Worm (Caenorhabditis elegans): ENCODE results near the gene mab-23.

DNA sequence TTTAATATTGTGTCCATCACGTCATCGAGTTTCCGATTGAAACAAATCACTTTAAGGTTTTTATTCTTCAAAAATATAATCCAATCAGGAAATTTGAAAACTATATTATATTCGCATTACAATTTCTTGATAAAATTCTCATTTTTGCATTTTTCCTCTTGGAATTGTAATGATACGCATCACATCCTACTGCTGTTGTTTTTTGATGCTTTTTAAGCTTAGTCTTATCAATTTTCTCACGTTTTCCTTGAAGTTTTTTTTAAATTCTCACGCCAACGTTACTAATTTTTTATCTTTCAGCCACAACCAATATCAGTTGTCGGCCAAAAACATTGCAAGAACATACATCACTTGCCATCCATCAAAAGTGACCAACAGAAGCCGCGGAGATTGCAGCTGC lies 49.3 kb downstream of the mab-23 start, which contains the start of gene gsp-1:
- TF ChIP-seq ama-1 (optimal IDR thresholded peaks at IDR 0.05), result no peak
- no peak for TF ChIP-seq tbx-37 (GFP tag; conservative IDR thresholded peaks at IDR 0.05)
- no peak for TF ChIP-seq tra-4 (tag; optimal IDR thresholded peaks at IDR 0.05)
- no peak for TF ChIP-seq flt-1 (GFP tag; IDR thresholded peaks at IDR 0.05)
- TF ChIP-seq B0310.2 (tag; optimal IDR thresholded peaks at IDR 0.05), result no peak
- no peak for TF ChIP-seq ets-7 (tag; optimal IDR thresholded peaks at IDR 0.05)
- TF ChIP-seq pes-1 (GFP tag; IDR thresholded peaks at IDR 0.05), result no peak
- TF ChIP-seq ceh-36 (tag; optimal IDR thresholded peaks at IDR 0.05), result no peak
- no peak for TF ChIP-seq tbx-11 (GFP tag; IDR thresholded peaks at IDR 0.05)
- TF ChIP-seq ceh-13 (GFP tag; optimal IDR thresholded peaks at IDR 0.05), result no peak
- no peak for TF ChIP-seq F13C5.2 (tag; optimal IDR thresholded peaks at IDR 0.05)
- TF ChIP-seq scrt-1 (GFP tag; IDR thresholded peaks at IDR 0.05), result no peak
- TF ChIP-seq hnd-1 (tag; optimal IDR thresholded peaks at IDR 0.05), result no peak
- TF ChIP-seq sea-1 (GFP tag; conservative IDR thresholded peaks at IDR 0.05), result no peak
